Fruit fly (Drosophila melanogaster) whole organism, prepupa: ENCODE results near the gene CG1503.

Experiments used
- Blimp-1 ChIP-seq: fragments of 200-800 bp; sonication (Bioruptor generic); optimal IDR thresholded peaks from 3 replicates; lab custom pipeline; 2017; ENCODE audit warnings: missing biosample characterization, missing genetic modification characterization, mild to moderate bottlenecking, moderate library complexity, missing genetic modification reagents
- CG1621 ChIP-seq: fragments of 200-800 bp; sonication (Bioruptor generic); optimal IDR thresholded peaks from 3 replicates; lab custom pipeline; 2018; ENCODE audit warnings: missing biosample characterization, mild to moderate bottlenecking, missing genetic modification characterization
- CG6276 ChIP-seq: fragments of 200-800 bp; sonication (Bioruptor generic); optimal IDR thresholded peaks from 2 replicates; lab custom pipeline; 2017; ENCODE audit warnings: missing biosample characterization, mild to moderate bottlenecking, missing genetic modification characterization
- CG8632 ChIP-seq: fragments of 200-800 bp; sonication (Bioruptor generic); optimal IDR thresholded peaks from 3 replicates; lab custom pipeline; 2016; ENCODE audit warnings: missing biosample characterization, missing genetic modification characterization
- Hr39 ChIP-seq: fragments of 200-800 bp; sonication (Bioruptor generic); optimal IDR thresholded peaks from 2 replicates; lab custom pipeline; 2016; ENCODE audit warnings: missing biosample characterization, missing genetic modification characterization
- Sox102F ChIP-seq: fragments of 200-800 bp; sonication (Bioruptor generic); optimal IDR thresholded peaks from 2 replicates; lab custom pipeline; 2016; ENCODE audit warnings: missing biosample characterization, mild to moderate bottlenecking, missing genetic modification characterization
- dac ChIP-seq: fragments of 200-800 bp; sonication (Bioruptor generic); optimal IDR thresholded peaks from 2 replicates; lab custom pipeline; 2017; ENCODE audit warnings: missing biosample characterization, mild to moderate bottlenecking, missing genetic modification characterization
- fd85E ChIP-seq: fragments of 200-800 bp; sonication (Bioruptor generic); optimal IDR thresholded peaks from 3 replicates; lab custom pipeline; 2016; ENCODE audit warnings: missing biosample characterization, missing genetic modification characterization
- topi ChIP-seq: fragments of 200-800 bp; sonication (Bioruptor generic); optimal IDR thresholded peaks from 3 replicates; lab custom pipeline; 2016; ENCODE audit warnings: missing biosample characterization, missing genetic modification characterization

dm6 chrX:21080335-21080734, 25.8 kb downstream of the CG1503 start:
- no peak for TF ChIP-seq Hr39 (GFP tag; lab: Kevin White, UChicago)
- TF ChIP-seq fd85E (GFP tag; lab: Kevin White, UChicago) = no peak
- no peak for TF ChIP-seq dac (GFP tag; lab: Kevin White, UChicago)
- no peak for TF ChIP-seq Blimp-1 (GFP tag; lab: Kevin White, UChicago)
- no peak for TF ChIP-seq topi (GFP tag; lab: Kevin White, UChicago)
- no peak for TF ChIP-seq Sox102F (GFP tag; lab: Kevin White, UChicago)
- TF ChIP-seq CG1621 (tag; lab: Kevin White, UChicago) = no peak
- no peak for TF ChIP-seq CG6276 (GFP tag; lab: Kevin White, UChicago)
- TF ChIP-seq CG8632 (GFP tag; lab: Kevin White, UChicago) = no peak
